Worm (Caenorhabditis elegans): ENCODE data around the gene tbx-9.

DNA sequence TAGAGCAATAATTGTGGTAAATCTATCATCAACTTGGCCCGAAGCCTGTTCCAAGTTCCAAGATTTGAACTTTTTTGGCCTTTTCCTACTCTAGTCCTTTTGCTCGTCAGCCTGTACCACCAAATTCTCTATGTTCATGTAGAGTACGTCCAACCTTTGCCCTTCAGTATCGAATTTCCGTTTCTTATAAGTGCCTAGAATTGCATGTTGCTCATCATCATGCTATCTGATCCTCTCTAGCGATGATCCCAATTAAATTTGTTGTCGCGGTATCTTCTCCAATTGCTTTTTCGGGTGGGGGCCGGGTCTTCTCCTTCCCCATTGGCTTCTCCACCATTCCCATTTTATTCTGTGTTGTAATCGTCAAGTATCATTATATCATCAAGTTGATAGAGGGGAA, 47.7 kb downstream of the tbx-9 start:
- TF ChIP-seq fkh-2 (tag; optimal IDR thresholded peaks at IDR 0.05) (no peak), elt-2 (tag; optimal IDR thresholded peaks at IDR 0.05) (no peak), elt-1 (tag; optimal IDR thresholded peaks at IDR 0.05) (no peak), ceh-82 (tag; optimal IDR thresholded peaks at IDR 0.05) (no peak), nhr-25 (tag; optimal IDR thresholded peaks at IDR 0.05) (no peak), unc-39 (tag; optimal IDR thresholded peaks at IDR 0.05) (no peak), ama-1 (optimal IDR thresholded peaks at IDR 0.05) (no peak), nhr-237 (tag; optimal IDR thresholded peaks at IDR 0.05) (no peak), nhr-28 (tag; optimal IDR thresholded peaks at IDR 0.05) (no peak), sea-2 (GFP tag; optimal IDR thresholded peaks at IDR 0.05) (no peak), snpc-4 (tag; optimal IDR thresholded peaks at IDR 0.05) (no peak), nhr-11 (tag; optimal IDR thresholded peaks at IDR 0.05) (no peak), skn-1 (tag; optimal IDR thresholded peaks at IDR 0.05) (no peak), nfya-1 (tag; optimal IDR thresholded peaks at IDR 0.05; ENCODE audit: insufficient read depth) (no peak)
